Worm (Caenorhabditis elegans) whole organism, L3 larva: Measurements from ENCODE around the gene C38D4.10.
"Not testable (repeated sequence)": the region's sequence is repeated elsewhere in the genome, so short reads cannot be mapped to it uniquely, and the experiment has no call there.

Experiments used
- ZK546.5 ChIP-seq: sonication (generic microtip); optimal IDR thresholded peaks from 2 replicates; lab custom pipeline; 2017; ENCODE audit warnings: missing biosample characterization, missing genetic modification characterization
- ceh-16 ChIP-seq: sonication (generic microtip); optimal IDR thresholded peaks from 2 replicates; lab custom pipeline; 2017; ENCODE audit warnings: missing biosample characterization, missing genetic modification characterization
- ceh-28 ChIP-seq: fragments of 150-350 bp; optimal IDR thresholded peaks from 2 replicates; lab custom pipeline; 2014; ENCODE audit warnings: missing biosample characterization, missing genetic modification reagents, missing genetic modification characterization
- daf-12 ChIP-seq: fragments of 150-350 bp; optimal IDR thresholded peaks from 2 replicates; lab custom pipeline; 2014; ENCODE audit warnings: missing biosample characterization, missing genetic modification reagents, missing genetic modification characterization
- egl-5 ChIP-seq: fragments of 150-350 bp; optimal IDR thresholded peaks from 2 replicates; lab custom pipeline; 2017; ENCODE audit warnings: missing biosample characterization, missing genetic modification reagents, missing genetic modification characterization, inconsistent platforms
- elt-2 ChIP-seq: sonication (generic microtip); optimal IDR thresholded peaks from 2 replicates; lab custom pipeline; 2016; ENCODE audit warnings: missing genetic modification reagents, mild to moderate bottlenecking, missing genetic modification characterization, missing compliant biosample characterization
- elt-3 ChIP-seq, 3 experiments: fragments of 150-350 bp in 1 of 3; sonication (generic microtip) in 2 of 3; optimal IDR thresholded peaks; 2 replicates in 2 of 3; 4 replicates in 1 of 3; lab custom pipeline; 2014 to 2017; ENCODE audit warnings: missing biosample characterization in 3 of 3, missing genetic modification characterization in 3 of 3
- fkh-10 ChIP-seq: sonication (generic microtip); optimal IDR thresholded peaks from 2 replicates; lab custom pipeline; 2017; ENCODE audit warnings: missing biosample characterization, missing genetic modification reagents, missing genetic modification characterization
- fkh-2 ChIP-seq: fragments of 150-350 bp; optimal IDR thresholded peaks from 2 replicates; lab custom pipeline; 2014; ENCODE audit warnings: missing biosample characterization, missing genetic modification reagents, missing genetic modification characterization
- fos-1 ChIP-seq: fragments of 150-350 bp; optimal IDR thresholded peaks from 2 replicates; lab custom pipeline; 2014; ENCODE audit warnings: missing biosample characterization, missing genetic modification characterization
- jun-1 ChIP-seq: fragments of 150-350 bp; optimal IDR thresholded peaks from 2 replicates; lab custom pipeline; 2014; ENCODE audit warnings: missing biosample characterization, missing genetic modification reagents, missing genetic modification characterization
- lin-15B ChIP-seq: fragments of 150-350 bp; optimal IDR thresholded peaks from 2 replicates; lab custom pipeline; 2014; ENCODE audit warnings: missing biosample characterization, missing genetic modification characterization
- lin-39 ChIP-seq: fragments of 150-350 bp; optimal IDR thresholded peaks from 2 replicates; lab custom pipeline; 2018; ENCODE audit warnings: missing biosample characterization, missing genetic modification reagents, missing genetic modification characterization
- lsy-12 ChIP-seq: sonication (generic microtip); optimal IDR thresholded peaks from 2 replicates; lab custom pipeline; 2016; ENCODE audit warnings: mild to moderate bottlenecking, missing genetic modification characterization, missing compliant biosample characterization
- mdl-1 ChIP-seq: fragments of 150-350 bp; optimal IDR thresholded peaks from 2 replicates; lab custom pipeline; 2014; ENCODE audit warnings: missing biosample characterization, missing genetic modification characterization
- nfya-1 ChIP-seq: sonication (generic microtip); optimal IDR thresholded peaks from 2 replicates; lab custom pipeline; 2017; ENCODE audit warnings: missing genetic modification characterization, mild to moderate bottlenecking, missing compliant biosample characterization, antibody characterized with exemption, moderate library complexity; ENCODE audit not compliant: insufficient read depth
- nhr-11 ChIP-seq: fragments of 150-350 bp; optimal IDR thresholded peaks from 2 replicates; lab custom pipeline; 2014; ENCODE audit warnings: missing biosample characterization, missing genetic modification characterization
- nhr-12 ChIP-seq: fragments of 150-350 bp; optimal IDR thresholded peaks from 2 replicates; lab custom pipeline; 2014; ENCODE audit warnings: missing biosample characterization, missing genetic modification characterization
- nhr-23 ChIP-seq: fragments of 150-350 bp; optimal IDR thresholded peaks from 2 replicates; lab custom pipeline; 2014; ENCODE audit warnings: missing biosample characterization, missing genetic modification reagents, missing genetic modification characterization
- nhr-25 ChIP-seq: sonication (generic microtip); optimal IDR thresholded peaks from 2 replicates; lab custom pipeline; 2017; ENCODE audit warnings: missing biosample characterization, missing genetic modification characterization
- nhr-43 ChIP-seq: sonication (generic microtip); optimal IDR thresholded peaks from 2 replicates; lab custom pipeline; 2016; ENCODE audit warnings: mild to moderate bottlenecking, missing genetic modification characterization, missing compliant biosample characterization; ENCODE audit not compliant: poor library complexity, severe bottlenecking
- nhr-67 ChIP-seq: fragments of 150-350 bp; optimal IDR thresholded peaks from 2 replicates; lab custom pipeline; 2014; ENCODE audit warnings: missing biosample characterization, missing genetic modification characterization
- nhr-76 ChIP-seq: fragments of 150-350 bp; sonication (generic microtip); optimal IDR thresholded peaks from 5 replicates; lab custom pipeline; 2014; ENCODE audit warnings: missing biosample characterization, missing genetic modification characterization
- nhr-77 ChIP-seq: fragments of 150-350 bp; optimal IDR thresholded peaks from 2 replicates; lab custom pipeline; 2014; ENCODE audit warnings: missing biosample characterization, missing genetic modification characterization
- pha-4 ChIP-seq: fragments of 150-350 bp; optimal IDR thresholded peaks from 2 replicates; lab custom pipeline; 2014; ENCODE audit warnings: missing biosample characterization, missing genetic modification reagents, missing genetic modification characterization
- pqm-1 ChIP-seq: fragments of 150-350 bp; optimal IDR thresholded peaks from 2 replicates; lab custom pipeline; 2017; ENCODE audit warnings: missing biosample characterization, missing genetic modification characterization, inconsistent platforms
- sea-2 ChIP-seq: fragments of 150-350 bp; sonication (generic microtip); optimal IDR thresholded peaks from 4 replicates; lab custom pipeline; 2014; ENCODE audit warnings: missing biosample characterization, missing genetic modification reagents, missing genetic modification characterization
- tbx-2 ChIP-seq: sonication (generic microtip); optimal IDR thresholded peaks from 2 replicates; lab custom pipeline; 2016; ENCODE audit warnings: mild to moderate bottlenecking, missing genetic modification characterization, missing compliant biosample characterization
- unc-39 ChIP-seq: sonication (generic microtip); optimal IDR thresholded peaks from 4 replicates; lab custom pipeline; 2017; ENCODE audit warnings: missing biosample characterization, missing genetic modification characterization
- unc-62 ChIP-seq: fragments of 150-350 bp; sonication (generic microtip); optimal IDR thresholded peaks from 4 replicates; lab custom pipeline; 2014; ENCODE audit warnings: missing biosample characterization, missing genetic modification reagents, missing genetic modification characterization
- zag-1 ChIP-seq: fragments of 150-350 bp; optimal IDR thresholded peaks from 2 replicates; lab custom pipeline; 2014; ENCODE audit warnings: missing biosample characterization, missing genetic modification characterization
- ztf-11 ChIP-seq: fragments of 150-350 bp; optimal IDR thresholded peaks from 2 replicates; lab custom pipeline; 2014; ENCODE audit warnings: missing biosample characterization, missing genetic modification characterization

C38D4.10 gene

DNA sequence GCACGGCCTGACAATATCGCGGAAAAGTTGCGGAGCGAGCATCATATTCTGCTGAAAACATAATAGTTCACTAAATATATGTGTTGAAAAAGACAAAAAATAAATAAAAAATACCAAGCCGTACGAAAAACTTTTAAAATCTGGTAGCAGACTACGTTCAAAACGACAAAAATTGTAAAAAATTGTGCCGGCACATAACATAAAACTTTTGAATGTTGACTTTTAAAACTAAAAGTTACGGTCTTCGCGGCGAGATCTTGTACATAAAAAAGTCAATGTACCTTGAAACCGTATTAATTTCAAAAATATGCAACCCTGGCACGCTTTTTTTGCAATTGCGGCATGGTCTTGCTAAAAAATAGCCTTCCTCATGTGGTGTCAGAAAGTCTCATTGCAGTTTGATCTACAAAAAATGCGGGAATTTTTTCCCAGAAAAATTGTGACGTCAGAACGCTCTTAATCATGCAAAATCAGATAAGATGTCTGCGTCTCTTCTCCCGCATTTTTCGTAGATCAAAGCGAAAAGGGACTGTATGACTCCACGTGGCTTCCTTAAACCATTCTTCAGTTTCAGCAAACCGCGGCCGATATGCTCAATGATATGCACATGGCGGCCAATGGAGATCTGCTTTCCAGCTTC is at the start of gene C38D4.10, which contains the start of gene gex-5:
C38D4.10 (plus strand) TSS at position 590 of the 640 bp plus-strand sequence.
gex-5 (minus strand) TSS at position 51 of the 640 bp plus-strand sequence.
- TF ChIP-seq sea-2 (GFP tag; lab: Kevin White, UChicago); pha-4 (tag; lab: Kevin White, UChicago); fos-1 (tag; lab: Kevin White, UChicago): not testable (repeated sequence)

DNA sequence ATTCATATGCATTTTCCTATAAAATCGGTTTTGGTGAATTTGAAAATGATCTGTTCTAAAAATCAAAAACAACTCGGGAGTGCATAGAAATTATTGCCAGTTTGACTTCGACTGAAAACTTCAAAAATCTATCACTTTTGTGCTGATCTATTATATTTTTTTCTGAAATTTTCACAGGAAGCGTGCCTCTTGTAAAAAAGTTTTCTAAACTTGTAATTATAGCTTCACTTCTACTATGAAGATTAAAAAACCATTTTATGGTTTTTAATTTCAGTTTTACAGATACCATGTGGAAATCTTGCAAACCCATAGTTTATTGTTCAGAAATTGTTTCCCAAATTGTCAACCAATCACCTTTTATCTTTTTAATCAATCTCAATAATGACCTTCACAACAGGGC is 48.3 kb upstream of the C38D4.10 start, which contains the start of gene F17C8.9:
F17C8.9 (plus strand) TSS at position 301 of the 400 bp plus-strand sequence.
- TF ChIP-seq nhr-11 (tag; lab: Kevin White, UChicago) (no peak), elt-3 (tag; optimal IDR thresholded peaks at IDR 0.05; lab: Kevin White, UChicago) (no peak), nhr-67 (tag; lab: Kevin White, UChicago) (no peak), nhr-23 (tag; lab: Kevin White, UChicago) (no peak), lsy-12 (no peak), lin-15B (no peak), nhr-43 (no peak), tbx-2 (tag; lab: Kevin White, UChicago) (no peak), mdl-1 (no peak), elt-2 (tag; lab: Kevin White, UChicago) (no peak), ztf-11 (tag; lab: Kevin White, UChicago) (no peak), fkh-2 (tag; lab: Kevin White, UChicago) (no peak), nhr-76 (tag; lab: Kevin White, UChicago) (no peak), nhr-25 (tag; lab: Kevin White, UChicago) (no peak), lin-39 (no peak), egl-5 (tag; lab: Kevin White, UChicago) (no peak)

DNA sequence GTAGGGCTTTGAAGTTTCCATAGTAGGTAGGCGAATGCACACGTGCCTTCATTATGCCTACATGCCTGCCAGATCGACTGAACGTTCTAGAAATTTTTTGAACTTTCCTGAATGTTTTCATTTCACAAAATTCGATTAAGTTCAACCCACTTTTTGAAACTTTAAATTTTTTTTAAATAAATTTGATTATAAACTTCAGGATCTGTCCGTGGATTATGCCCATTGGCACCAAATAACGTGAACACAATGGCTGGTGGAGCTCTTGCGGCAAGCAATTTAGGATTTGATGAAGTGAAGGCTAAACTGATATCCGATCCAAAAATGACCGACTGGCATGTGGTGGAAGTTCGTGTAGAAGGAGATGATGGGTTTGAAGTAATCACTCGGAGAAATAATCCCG is 46.9 kb upstream of the C38D4.10 start, which contains the start of gene F17C8.7:
F17C8.7 (plus strand) TSS at position 301 of the 400 bp plus-strand sequence.
- no peak for TF ChIP-seq nhr-76 (tag; lab: Kevin White, UChicago)
- no peak for TF ChIP-seq tbx-2 (tag; lab: Kevin White, UChicago)
- TF ChIP-seq egl-5 (tag; lab: Kevin White, UChicago), result no peak
- no peak for TF ChIP-seq nhr-23 (tag; lab: Kevin White, UChicago)
- TF ChIP-seq ceh-28 (tag; lab: Kevin White, UChicago), result no peak
- no peak for TF ChIP-seq ZK546.5
- no peak for TF ChIP-seq pha-4 (tag; lab: Kevin White, UChicago)

DNA sequence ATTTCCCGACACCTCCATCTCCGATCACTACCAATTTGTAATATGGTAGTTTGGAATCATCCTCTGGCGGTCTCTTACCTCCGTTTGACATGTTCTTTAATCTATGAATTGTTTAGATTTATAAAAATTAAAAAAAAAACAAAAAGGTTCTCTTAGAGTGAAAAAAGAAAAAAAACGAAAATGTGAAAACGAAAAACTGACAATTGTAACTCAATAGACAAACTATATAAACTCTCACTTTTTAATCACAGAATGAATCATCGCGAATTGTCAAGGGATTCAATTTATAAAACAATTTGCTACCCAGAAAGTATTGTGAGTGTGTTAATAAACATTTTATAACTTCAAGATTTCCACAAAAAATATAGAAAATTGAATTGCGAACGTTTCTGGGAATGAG is 42.4 kb upstream of the C38D4.10 start, which contains the start of gene ras-2:
ras-2 (minus strand) TSS at position 101 of the 400 bp plus-strand sequence.
- TF ChIP-seq jun-1 (tag; lab: Kevin White, UChicago), result no peak
- TF ChIP-seq ceh-16 (tag; lab: Kevin White, UChicago), result no peak
- TF ChIP-seq unc-39 (tag; lab: Kevin White, UChicago), result no peak
- no peak for TF ChIP-seq elt-2 (tag; lab: Kevin White, UChicago)
- no peak for TF ChIP-seq nhr-67 (tag; lab: Kevin White, UChicago)
- no peak for TF ChIP-seq nhr-76 (tag; lab: Kevin White, UChicago)
- no peak for TF ChIP-seq pqm-1 (tag; lab: Kevin White, UChicago)
- TF ChIP-seq unc-62 (GFP tag; lab: Kevin White, UChicago), result no peak
- no peak for TF ChIP-seq fkh-10 (GFP tag; lab: Kevin White, UChicago)
- TF ChIP-seq sea-2 (GFP tag; lab: Kevin White, UChicago), result no peak
- TF ChIP-seq nhr-23 (tag; lab: Kevin White, UChicago), result no peak

DNA sequence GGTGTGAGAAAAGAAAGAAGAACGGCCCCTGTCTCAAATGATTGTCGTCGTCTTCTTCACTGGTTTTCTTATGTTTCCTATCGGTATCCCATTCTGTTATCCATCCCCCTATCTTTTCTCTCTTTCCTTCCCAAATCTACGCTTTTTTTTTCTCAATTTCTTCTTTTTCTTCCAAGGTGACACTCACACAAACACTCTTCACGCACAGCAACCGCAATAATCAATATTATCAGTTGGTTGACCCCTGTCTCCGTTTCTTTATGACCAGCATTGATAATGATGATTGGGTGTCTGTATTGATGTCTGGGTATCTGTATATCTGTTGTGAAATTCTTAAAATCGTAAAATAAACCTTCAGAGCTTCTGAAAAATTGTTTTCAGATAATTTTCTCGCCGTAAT is 41.5 kb upstream of the C38D4.10 start:
- TF ChIP-seq lin-39, result peak; percentile 8
- no peak for TF ChIP-seq zag-1 (tag; lab: Kevin White, UChicago)
- TF ChIP-seq nhr-12 (tag; lab: Kevin White, UChicago), result no peak
- TF ChIP-seq ceh-28 (tag; lab: Kevin White, UChicago), result peak; percentile 45
- TF ChIP-seq pha-4 (tag; lab: Kevin White, UChicago), result no peak
- peak; percentile 63 for TF ChIP-seq nhr-23 (tag; lab: Kevin White, UChicago)
- TF ChIP-seq nfya-1 (tag; lab: Kevin White, UChicago), result peak; percentile 48
- TF ChIP-seq elt-2 (tag; lab: Kevin White, UChicago), result peak; percentile 31
- no peak for TF ChIP-seq daf-12 (tag; lab: Kevin White, UChicago)
- no peak for TF ChIP-seq nhr-77 (tag; lab: Kevin White, UChicago)
- no peak for TF ChIP-seq egl-5 (tag; lab: Kevin White, UChicago)
